Worm (Caenorhabditis elegans): Measurements from ENCODE around the gene Y53G8AM.8.

Gene Y53G8AM.8

ce11 chrIII:3242379-3242778 lies 36.1 kb downstream of the Y53G8AM.8 start:
- TF ChIP-seq egl-5 (tag; optimal IDR thresholded peaks at IDR 0.05) (no peak), nfya-1 (tag; optimal IDR thresholded peaks at IDR 0.05; ENCODE audit: insufficient read depth) (no peak), ceh-28 (tag; optimal IDR thresholded peaks at IDR 0.05) (peak; percentile 95)

DNA sequence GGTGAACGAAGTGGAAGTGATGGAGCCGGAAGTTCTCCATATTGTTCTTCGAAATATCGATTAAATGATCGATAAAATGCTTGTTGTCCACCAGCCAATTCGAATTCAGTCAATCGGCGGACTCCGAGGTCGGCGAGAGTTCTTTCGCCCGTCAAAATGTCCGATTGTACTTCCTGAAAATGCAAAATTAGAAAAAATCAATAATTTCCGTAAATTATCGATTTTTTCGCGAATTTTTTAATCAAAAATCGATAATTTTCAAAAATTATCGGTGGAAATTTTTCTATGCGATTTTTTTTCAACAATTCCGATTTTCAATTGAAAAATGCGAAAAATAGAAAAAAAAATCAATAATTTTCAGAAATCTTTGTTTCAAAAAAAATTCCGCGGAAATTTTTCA lies 36.6 kb downstream of the Y53G8AM.8 start:
- TF ChIP-seq nhr-12 (tag; optimal IDR thresholded peaks at IDR 0.05) (no peak), unc-62 (GFP tag; optimal IDR thresholded peaks at IDR 0.05) (no peak), nhr-43 (tag; optimal IDR thresholded peaks at IDR 0.05; ENCODE audit: poor library complexity, severe bottlenecking) (no peak), ceh-82 (tag; optimal IDR thresholded peaks at IDR 0.05) (no peak), nfya-1 (tag; optimal IDR thresholded peaks at IDR 0.05; ENCODE audit: insufficient read depth) (no peak), snpc-4 (tag; optimal IDR thresholded peaks at IDR 0.05) (no peak), ztf-4 (tag; optimal IDR thresholded peaks at IDR 0.05) (no peak), ZK546.5 (tag; optimal IDR thresholded peaks at IDR 0.05) (no peak), nhr-76 (tag; optimal IDR thresholded peaks at IDR 0.05) (no peak), fkh-2 (tag; optimal IDR thresholded peaks at IDR 0.05) (no peak), aly-2 (tag; optimal IDR thresholded peaks at IDR 0.05) (no peak), mml-1 (tag; optimal IDR thresholded peaks at IDR 0.05) (no peak), zag-1 (tag; optimal IDR thresholded peaks at IDR 0.05) (no peak), elt-3 (tag; optimal IDR thresholded peaks at IDR 0.05) (no peak), nhr-11 (tag; optimal IDR thresholded peaks at IDR 0.05) (no peak), elt-2 (tag; optimal IDR thresholded peaks at IDR 0.05) (no peak), lin-39 (tag; optimal IDR thresholded peaks at IDR 0.05) (no peak), daf-12 (tag; optimal IDR thresholded peaks at IDR 0.05) (no peak), egl-5 (tag; optimal IDR thresholded peaks at IDR 0.05) (no peak)

DNA sequence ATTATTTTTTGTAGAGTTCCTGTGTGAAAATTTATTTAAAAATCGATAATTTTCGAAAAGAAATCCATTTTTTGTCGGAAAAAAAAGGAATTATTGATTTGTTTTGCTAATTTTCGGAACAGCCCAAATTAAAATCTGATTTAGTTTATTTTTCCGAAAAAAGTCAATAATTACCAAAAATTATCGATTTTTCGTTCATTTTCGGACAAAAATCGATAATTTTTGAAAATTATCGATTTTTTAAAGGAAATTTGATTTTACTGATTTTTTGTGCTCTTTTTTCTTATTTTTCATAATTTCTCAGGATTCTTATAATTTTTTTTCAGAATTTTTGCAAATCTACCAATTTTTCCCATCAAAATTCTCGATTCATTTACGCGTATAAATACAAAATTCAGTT lies 37.1 kb downstream of the Y53G8AM.8 start:
- peak; percentile 87 for TF ChIP-seq ceh-28 (tag; optimal IDR thresholded peaks at IDR 0.05)
- TF ChIP-seq ceh-16 (tag; optimal IDR thresholded peaks at IDR 0.05): no peak
- no peak for TF ChIP-seq nhr-237 (tag; optimal IDR thresholded peaks at IDR 0.05)

DNA sequence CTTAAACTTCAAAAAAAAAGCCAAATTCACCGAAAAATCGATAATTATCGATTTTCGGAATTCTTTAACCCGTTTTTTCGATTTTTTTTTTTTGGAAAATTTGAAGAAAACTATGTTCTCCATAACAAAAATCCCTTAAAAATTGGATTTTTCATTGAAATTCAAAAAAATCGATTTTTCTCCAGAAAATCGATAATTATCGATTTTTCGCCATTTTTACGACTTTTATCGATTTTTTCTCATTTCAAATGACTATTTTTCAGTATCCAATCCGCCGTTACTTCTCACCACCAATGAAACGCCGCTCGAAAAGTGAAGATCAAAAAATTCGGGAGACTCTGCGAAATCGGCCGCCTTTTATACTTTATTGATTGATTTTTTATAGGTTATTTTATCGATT lies 37.6 kb downstream of the Y53G8AM.8 start:
- TF ChIP-seq zag-1 (tag; optimal IDR thresholded peaks at IDR 0.05) (no peak), nhr-23 (tag; optimal IDR thresholded peaks at IDR 0.05) (no peak), nhr-12 (tag; optimal IDR thresholded peaks at IDR 0.05) (no peak), ZK546.5 (tag; optimal IDR thresholded peaks at IDR 0.05) (no peak), sea-2 (GFP tag; optimal IDR thresholded peaks at IDR 0.05) (no peak), nhr-43 (tag; optimal IDR thresholded peaks at IDR 0.05; ENCODE audit: poor library complexity, severe bottlenecking) (no peak), ceh-28 (tag; optimal IDR thresholded peaks at IDR 0.05) (peak; percentile 91)

DNA sequence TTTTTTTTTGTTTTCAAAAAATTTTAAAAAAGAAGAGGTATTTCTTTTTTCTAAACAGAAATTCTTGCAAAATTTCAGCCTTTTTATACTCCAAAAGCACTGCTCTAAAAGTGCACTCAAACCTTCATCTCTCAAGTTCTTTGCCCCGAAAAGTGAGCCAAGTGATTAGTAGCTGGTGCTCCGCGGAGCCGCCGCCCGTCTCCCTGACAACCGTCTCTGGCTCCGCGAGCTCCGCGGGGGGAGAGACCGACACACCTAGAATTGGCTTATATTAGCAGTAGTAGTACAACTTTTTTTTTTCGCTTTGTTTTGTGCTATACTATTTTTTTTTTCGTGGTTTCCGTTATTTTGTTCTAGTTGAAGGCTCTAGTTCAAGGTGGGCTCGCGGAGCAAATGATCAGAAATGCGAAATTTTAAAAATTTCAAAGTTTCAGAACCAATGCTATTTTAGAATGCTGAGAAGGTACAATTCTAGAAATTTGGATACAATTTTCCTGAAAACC lies 45.8 kb downstream of the Y53G8AM.8 start, which contains the start of gene Y53G8AL.1:
Gene Y53G8AL.1 (plus strand): TSS at position 453 of the 503 bp plus-strand sequence.
- TF ChIP-seq mdl-1 (tag; optimal IDR thresholded peaks at IDR 0.05): no peak
- no peak for TF ChIP-seq nfya-1 (tag; optimal IDR thresholded peaks at IDR 0.05; ENCODE audit: insufficient read depth)
- no peak for TF ChIP-seq lsy-12 (tag; optimal IDR thresholded peaks at IDR 0.05)
- TF ChIP-seq nhr-76 (tag; optimal IDR thresholded peaks at IDR 0.05): no peak
- TF ChIP-seq fos-1 (tag; optimal IDR thresholded peaks at IDR 0.05): no peak
- no peak for TF ChIP-seq ZK546.5 (tag; optimal IDR thresholded peaks at IDR 0.05)
- TF ChIP-seq tbx-2 (tag; optimal IDR thresholded peaks at IDR 0.05): no peak
- no peak for TF ChIP-seq ztf-11 (tag; optimal IDR thresholded peaks at IDR 0.05)
- TF ChIP-seq nhr-23 (tag; optimal IDR thresholded peaks at IDR 0.05): no peak
- no peak for TF ChIP-seq nhr-12 (tag; optimal IDR thresholded peaks at IDR 0.05)
- TF ChIP-seq mml-1 (tag; optimal IDR thresholded peaks at IDR 0.05): no peak

- peak; percentile 13 for TF ChIP-seq nfya-1 (tag; optimal IDR thresholded peaks at IDR 0.05; ENCODE audit: insufficient read depth)
- TF ChIP-seq egl-27 (tag; optimal IDR thresholded peaks at IDR 0.05): no peak
Observed at ce11 chrIII:3224102-3224501, 54.4 kb downstream of the Y53G8AM.8 start.

Data from whole organism, L3 larva.